Worm (Caenorhabditis elegans) whole organism, L1 larva: Measurements from ENCODE around the gene oac-23.

ENCODE experiments used
- F16B12.6 ChIP-seq: fragments of 150-350 bp; optimal IDR thresholded peaks from 2 replicates; lab custom pipeline; 2014; ENCODE audit warnings: missing biosample characterization, missing genetic modification characterization
- aha-1 ChIP-seq: fragments of 150-350 bp; optimal IDR thresholded peaks from 2 replicates; lab custom pipeline; 2014; ENCODE audit warnings: missing biosample characterization, missing genetic modification characterization
- aly-2 ChIP-seq: fragments of 150-350 bp; optimal IDR thresholded peaks from 2 replicates; lab custom pipeline; 2014; ENCODE audit warnings: missing biosample characterization, missing genetic modification characterization
- ama-1 ChIP-seq: fragments of 150-350 bp; optimal IDR thresholded peaks from 2 replicates; lab custom pipeline; 2014
- blmp-1 ChIP-seq: fragments of 150-350 bp; optimal IDR thresholded peaks from 2 replicates; lab custom pipeline; 2014; ENCODE audit warnings: missing biosample characterization, missing genetic modification characterization
- ceh-8 ChIP-seq: fragments of 200-800 bp; sonication (Bioruptor generic); optimal IDR thresholded peaks from 2 replicates; lab custom pipeline; 2018; ENCODE audit warnings: mild to moderate bottlenecking, missing genetic modification characterization, moderate library complexity, missing compliant biosample characterization
- ceh-82 ChIP-seq, 3 experiments: fragments of 150-350 bp in 1 of 3; sonication (generic microtip) in 2 of 3; optimal IDR thresholded peaks; 2 replicates each; lab custom pipeline; 2014 to 2017; ENCODE audit warnings: missing biosample characterization in 3 of 3, missing genetic modification characterization in 3 of 3
- ces-1 ChIP-seq: fragments of 150-350 bp; optimal IDR thresholded peaks from 2 replicates; lab custom pipeline; 2014; ENCODE audit warnings: missing biosample characterization, missing genetic modification reagents, missing genetic modification characterization
- dsc-1 ChIP-seq: sonication (generic microtip); optimal IDR thresholded peaks from 2 replicates; lab custom pipeline; 2016; ENCODE audit warnings: mild to moderate bottlenecking, missing genetic modification characterization, missing compliant biosample characterization
- efl-1 ChIP-seq, 4 experiments: fragments of 150-350 bp; optimal IDR thresholded peaks in 3 of 4; peaks in 1 of 4; 1 replicate in 1 of 4; 2 replicates in 3 of 4; lab custom pipeline; 2014; ENCODE audit warnings: missing biosample characterization in 2 of 4, missing genetic modification characterization in 2 of 4, missing genetic modification reagents in 2 of 4
- efl-3 ChIP-seq: fragments of 200-800 bp; sonication (Bioruptor generic); optimal IDR thresholded peaks from 2 replicates; lab custom pipeline; 2018; ENCODE audit warnings: mild to moderate bottlenecking, missing genetic modification characterization, missing compliant biosample characterization
- egl-27 ChIP-seq, 2 experiments: fragments of 150-350 bp in 1 of 2; sonication (generic microtip); optimal IDR thresholded peaks; 3 replicates each; lab custom pipeline; 2017 to 2018; ENCODE audit warnings: missing biosample characterization in 2 of 2, missing genetic modification characterization in 2 of 2, missing genetic modification reagents in 2 of 2
- elt-2 ChIP-seq: sonication (generic microtip); optimal IDR thresholded peaks from 2 replicates; lab custom pipeline; 2016; ENCODE audit warnings: missing genetic modification characterization, mild to moderate bottlenecking, inconsistent platforms, missing compliant biosample characterization, missing genetic modification reagents
- elt-3 ChIP-seq, 6 experiments: fragments of 150-350 bp in 1 of 6; sonication (generic microtip); optimal IDR thresholded peaks; 2 replicates each; lab custom pipeline; 2017 to 2018; ENCODE audit warnings: missing biosample characterization in 6 of 6, missing genetic modification characterization in 6 of 6, inconsistent platforms in 1 of 6
- ets-5 ChIP-seq: fragments of 200-800 bp; sonication (Bioruptor generic); IDR thresholded peaks from 2 replicates; pipeline ENCODE4 v1.3.6; 2022; ENCODE audit warnings: missing genetic modification characterization, missing compliant biosample characterization
- fkh-10 ChIP-seq: sonication (generic microtip); optimal IDR thresholded peaks from 2 replicates; lab custom pipeline; 2017; ENCODE audit warnings: missing biosample characterization, missing genetic modification reagents, missing genetic modification characterization
- fkh-4 ChIP-seq: sonication (generic microtip); optimal IDR thresholded peaks from 2 replicates; lab custom pipeline; 2016; ENCODE audit warnings: missing compliant biosample characterization, missing genetic modification characterization, borderline replicate concordance
- fkh-8 ChIP-seq: sonication (generic microtip); optimal IDR thresholded peaks from 2 replicates; lab custom pipeline; 2016; ENCODE audit warnings: mild to moderate bottlenecking, missing genetic modification characterization, missing compliant biosample characterization
- hlh-17 ChIP-seq: fragments of 200-800 bp; sonication (Bioruptor generic); optimal IDR thresholded peaks from 2 replicates; lab custom pipeline; 2018; ENCODE audit warnings: missing genetic modification characterization, mild to moderate bottlenecking, missing compliant biosample characterization, moderate library complexity, borderline replicate concordance
- hlh-4 ChIP-seq: sonication (generic microtip); optimal IDR thresholded peaks from 2 replicates; lab custom pipeline; 2016; ENCODE audit warnings: mild to moderate bottlenecking, missing genetic modification characterization, missing compliant biosample characterization
- isw-1 ChIP-seq: fragments of 200-800 bp; sonication (Bioruptor generic); IDR thresholded peaks from 2 replicates; pipeline ENCODE4 v1.3.6; 2022; ENCODE audit warnings: missing genetic modification characterization, missing compliant biosample characterization
- jun-1 ChIP-seq: fragments of 150-350 bp; optimal IDR thresholded peaks from 2 replicates; lab custom pipeline; 2014; ENCODE audit warnings: missing biosample characterization, missing genetic modification reagents, missing genetic modification characterization
- lin-14 ChIP-seq: fragments of 200-800 bp; sonication (Bioruptor generic); optimal IDR thresholded peaks from 2 replicates; lab custom pipeline; 2018; ENCODE audit warnings: mild to moderate bottlenecking, missing genetic modification characterization, moderate library complexity, missing compliant biosample characterization
- lin-39 ChIP-seq: fragments of 150-350 bp; optimal IDR thresholded peaks from 2 replicates; lab custom pipeline; 2014; ENCODE audit warnings: missing biosample characterization, missing genetic modification reagents, missing genetic modification characterization
- lsy-2 ChIP-seq, 2 experiments: fragments of 150-350 bp; optimal IDR thresholded peaks; 2 replicates each; lab custom pipeline; 2014; ENCODE audit warnings: missing biosample characterization in 2 of 2, missing genetic modification characterization in 2 of 2
- mdl-1 ChIP-seq, 2 experiments: fragments of 150-350 bp; optimal IDR thresholded peaks; 2 replicates each; lab custom pipeline; 2014 to 2017; ENCODE audit warnings: missing biosample characterization in 2 of 2, missing genetic modification characterization in 2 of 2, inconsistent platforms in 1 of 2
- nhr-11 ChIP-seq: fragments of 150-350 bp; optimal IDR thresholded peaks from 2 replicates; lab custom pipeline; 2014; ENCODE audit warnings: missing biosample characterization, missing genetic modification characterization
- nhr-237 ChIP-seq: fragments of 150-350 bp; optimal IDR thresholded peaks from 2 replicates; lab custom pipeline; 2014; ENCODE audit warnings: missing biosample characterization, missing genetic modification characterization
- nhr-28 ChIP-seq: fragments of 150-350 bp; optimal IDR thresholded peaks from 2 replicates; lab custom pipeline; 2014; ENCODE audit warnings: missing biosample characterization, missing genetic modification characterization
- nhr-47 ChIP-seq: sonication (generic microtip); optimal IDR thresholded peaks from 2 replicates; lab custom pipeline; 2016; ENCODE audit warnings: mild to moderate bottlenecking, missing genetic modification characterization, moderate library complexity, missing compliant biosample characterization
- nhr-76 ChIP-seq: sonication (generic microtip); optimal IDR thresholded peaks from 2 replicates; lab custom pipeline; 2017; ENCODE audit warnings: missing biosample characterization, missing genetic modification characterization
- nhr-85 ChIP-seq: sonication (generic microtip); peaks from one replicate; lab custom pipeline; 2016; ENCODE audit warnings: missing genetic modification characterization, inconsistent platforms, missing compliant biosample characterization
- pag-3 ChIP-seq: sonication (generic microtip); optimal IDR thresholded peaks from 2 replicates; lab custom pipeline; 2017; ENCODE audit warnings: missing genetic modification characterization, mild to moderate bottlenecking, missing compliant biosample characterization, antibody characterized with exemption, borderline replicate concordance; ENCODE audit not compliant: insufficient read depth
- sox-4 ChIP-seq: sonication (generic microtip); optimal IDR thresholded peaks from 2 replicates; lab custom pipeline; 2016; ENCODE audit warnings: missing genetic modification characterization, missing compliant biosample characterization
- tlp-1 ChIP-seq: fragments of 150-350 bp; optimal IDR thresholded peaks from 2 replicates; lab custom pipeline; 2014; ENCODE audit warnings: missing biosample characterization, missing genetic modification characterization
- unc-130 ChIP-seq: fragments of 150-350 bp; optimal IDR thresholded peaks from 2 replicates; lab custom pipeline; 2017; ENCODE audit warnings: missing biosample characterization, missing genetic modification characterization, inconsistent platforms
- unc-98 ChIP-seq: fragments of 200-800 bp; sonication (Bioruptor generic); IDR thresholded peaks from 2 replicates; pipeline ENCODE4 v1.3.6; 2022; ENCODE audit warnings: missing genetic modification characterization, missing compliant biosample characterization
- zip-4 ChIP-seq: fragments of 200-800 bp; sonication (Bioruptor generic); optimal IDR thresholded peaks from 2 replicates; lab custom pipeline; 2018; ENCODE audit warnings: mild to moderate bottlenecking, missing genetic modification characterization, moderate library complexity, missing compliant biosample characterization
- ztf-11 ChIP-seq, 2 experiments: sonication (generic microtip); optimal IDR thresholded peaks; 2 replicates each; lab custom pipeline; 2016 to 2017; ENCODE audit warnings: missing genetic modification characterization in 2 of 2, missing biosample characterization in 1 of 2, missing compliant biosample characterization in 1 of 2
- ztf-4 ChIP-seq: fragments of 150-350 bp; optimal IDR thresholded peaks from 2 replicates; lab custom pipeline; 2014; ENCODE audit warnings: missing biosample characterization, missing genetic modification characterization

oac-23 gene

ce11 chrIV:3847489-3847888, 33.8 kb upstream of the oac-23 start:
- peak; percentile 49 for TF ChIP-seq fkh-10 (GFP tag; lab: Kevin White, UChicago)
- no peak for TF ChIP-seq hlh-17
- TF ChIP-seq ztf-11 (tag; optimal IDR thresholded peaks at IDR 0.05; lab: Kevin White, UChicago): no peak
- TF ChIP-seq jun-1 (tag; lab: Kevin White, UChicago): no peak
- TF ChIP-seq lsy-2 (tag; optimal IDR thresholded peaks at IDR 0.05; lab: Kevin White, UChicago): no peak
- peak; percentile 41 for TF ChIP-seq lin-14 (GFP tag; lab: Kevin White, UChicago)
- no peak for TF ChIP-seq nhr-47 (tag; lab: Kevin White, UChicago)
- TF ChIP-seq fkh-4: no peak
- TF ChIP-seq nhr-76 (tag; lab: Kevin White, UChicago): no peak
- no peak for TF ChIP-seq ceh-82 (tag; optimal IDR thresholded peaks at IDR 0.05; lab: Kevin White, UChicago)
- TF ChIP-seq efl-1 (optimal IDR thresholded peaks at IDR 0.05; lab: Kevin White, UChicago): no peak
- peak in 1 of 2 experiments; percentile 44 for TF ChIP-seq efl-1 (GFP tag; optimal IDR thresholded peaks at IDR 0.05 in 1 of 2; lab: Kevin White, UChicago)
- peak; percentile 9 for TF ChIP-seq ces-1 (GFP tag; lab: Kevin White, UChicago)
- no peak for TF ChIP-seq nhr-28 (tag; lab: Kevin White, UChicago)
- no peak for TF ChIP-seq nhr-237 (tag; lab: Kevin White, UChicago)
- TF ChIP-seq nhr-85 (tag; lab: Kevin White, UChicago): no peak
- no peak for TF ChIP-seq nhr-11 (tag; lab: Kevin White, UChicago)
- TF ChIP-seq pag-3 (tag; lab: Kevin White, UChicago): no peak
- TF ChIP-seq, all 84 proteins: peak for 4

DNA sequence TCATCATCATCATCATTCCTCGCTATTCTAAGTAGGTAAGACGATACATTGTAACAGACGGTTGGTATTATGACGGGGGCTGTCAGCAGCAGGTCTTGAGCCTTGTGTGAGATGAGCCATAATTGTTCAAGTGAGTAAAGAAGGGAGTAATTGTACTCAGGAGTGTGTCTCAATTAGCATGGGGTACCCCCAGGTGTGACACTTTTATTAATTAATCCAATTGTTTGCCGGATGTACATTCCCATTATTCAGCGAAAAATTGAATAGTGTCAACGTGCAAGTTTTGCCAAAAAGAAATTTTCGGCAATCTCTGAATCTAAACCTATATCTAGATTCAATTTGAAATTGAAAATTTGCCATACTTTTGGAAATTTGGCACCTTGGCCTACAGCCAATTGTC, 32.3 kb upstream of the oac-23 start:
- TF ChIP-seq dsc-1 (tag; lab: Kevin White, UChicago) (no peak), nhr-47 (tag; lab: Kevin White, UChicago) (no peak), lin-39 (tag; lab: Kevin White, UChicago) (no peak), fkh-8 (tag; lab: Kevin White, UChicago) (no peak), ztf-4 (tag; lab: Kevin White, UChicago) (no peak), elt-2 (no peak), aha-1 (no peak), nhr-237 (tag; lab: Kevin White, UChicago) (no peak), nhr-85 (tag; lab: Kevin White, UChicago) (no peak), aly-2 (tag; lab: Kevin White, UChicago) (no peak), fkh-4 (no peak), efl-3 (GFP tag; lab: Kevin White, UChicago) (no peak), ama-1 (lab: Kevin White, UChicago) (no peak), ztf-11 (tag; optimal IDR thresholded peaks at IDR 0.05; lab: Kevin White, UChicago) (no peak), unc-98 (GFP tag; lab: Robert Waterston, UW) (no peak)

DNA sequence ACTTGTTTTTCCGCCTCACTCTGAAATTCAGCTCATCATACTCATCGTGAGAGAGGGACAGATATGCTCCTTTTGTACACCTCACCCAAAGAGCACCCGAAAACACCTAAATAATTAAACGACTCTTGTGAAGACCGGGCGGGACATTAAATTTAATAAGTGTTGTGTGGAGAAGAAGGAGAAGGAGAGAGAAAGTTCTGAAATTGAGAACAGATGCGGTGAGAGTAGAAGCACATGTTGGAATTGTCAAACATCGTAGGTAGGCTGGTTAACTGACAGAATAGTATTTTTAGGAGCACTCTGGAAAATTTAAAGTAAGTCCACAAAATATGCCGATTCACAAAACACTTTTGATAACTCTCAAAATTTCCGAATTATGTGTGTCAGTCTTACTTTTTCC, 27.7 kb upstream of the oac-23 start:
- TF ChIP-seq F16B12.6 (tag; lab: Kevin White, UChicago) (no peak), dsc-1 (tag; lab: Kevin White, UChicago) (peak; percentile 95), efl-1 (optimal IDR thresholded peaks at IDR 0.05; lab: Kevin White, UChicago) (no peak), efl-1 (GFP tag; optimal IDR thresholded peaks at IDR 0.05 in 1 of 2; lab: Kevin White, UChicago) (no peak), fkh-4 (peak; percentile 80), nhr-237 (tag; lab: Kevin White, UChicago) (no peak), sox-4 (tag; lab: Kevin White, UChicago) (no peak), fkh-10 (GFP tag; lab: Kevin White, UChicago) (no peak), elt-3 (tag; optimal IDR thresholded peaks at IDR 0.05; lab: Kevin White, UChicago) (no peak), nhr-11 (tag; lab: Kevin White, UChicago) (no peak), blmp-1 (tag; lab: Kevin White, UChicago) (no peak), tlp-1 (no peak), hlh-4 (tag; lab: Kevin White, UChicago) (no peak)

DNA sequence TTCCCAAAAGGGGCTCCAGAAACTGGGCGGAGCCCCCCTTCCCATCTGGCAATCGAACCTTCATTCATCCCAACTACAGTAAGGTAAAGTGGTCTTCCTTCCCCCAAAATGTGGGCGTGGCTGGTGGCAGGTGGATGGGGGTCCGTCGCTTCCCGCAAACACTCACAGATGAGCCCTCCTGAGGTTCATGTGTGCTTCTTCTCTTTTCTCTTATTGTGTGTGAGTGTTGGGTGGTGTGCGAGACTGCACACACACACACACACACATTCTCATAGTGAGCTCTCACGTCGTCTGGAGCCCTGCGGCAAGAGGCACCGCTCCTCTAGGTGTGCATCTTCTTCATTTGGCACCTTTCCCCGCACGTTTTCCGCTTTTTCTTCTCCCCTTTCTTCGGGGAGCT, 26.6 kb upstream of the oac-23 start:
- TF ChIP-seq ets-5: no peak
- TF ChIP-seq dsc-1 (tag; lab: Kevin White, UChicago): peak; percentile 16
- no peak for TF ChIP-seq isw-1 (GFP tag; lab: Robert Waterston, UW)
- TF ChIP-seq nhr-28 (tag; lab: Kevin White, UChicago): no peak
- no peak for TF ChIP-seq elt-2
- no peak for TF ChIP-seq ceh-8 (GFP tag; lab: Kevin White, UChicago)
- TF ChIP-seq F16B12.6 (tag; lab: Kevin White, UChicago): no peak
- TF ChIP-seq tlp-1: no peak
- TF ChIP-seq zip-4: no peak
- TF ChIP-seq blmp-1 (tag; lab: Kevin White, UChicago): no peak
- no peak for TF ChIP-seq aha-1
- peak; percentile 25 for TF ChIP-seq lin-14 (GFP tag; lab: Kevin White, UChicago)
- no peak for TF ChIP-seq unc-130
- no peak for TF ChIP-seq mdl-1 (tag; optimal IDR thresholded peaks at IDR 0.05; lab: Kevin White, UChicago)
- no peak for TF ChIP-seq egl-27 (tag; optimal IDR thresholded peaks at IDR 0.05; lab: Kevin White, UChicago)
